Fruit fly (Drosophila melanogaster) whole organism, larva: ENCODE data around the gene AP-2mu.

ENCODE experiments used
- noc ChIP-seq: fragments of 200-800 bp; sonication (Bioruptor generic); optimal IDR thresholded peaks from 3 replicates; lab custom pipeline; 2019; ENCODE audit warnings: missing biosample characterization, mild to moderate bottlenecking, missing genetic modification characterization, moderate library complexity

AP-2mu gene

DNA sequence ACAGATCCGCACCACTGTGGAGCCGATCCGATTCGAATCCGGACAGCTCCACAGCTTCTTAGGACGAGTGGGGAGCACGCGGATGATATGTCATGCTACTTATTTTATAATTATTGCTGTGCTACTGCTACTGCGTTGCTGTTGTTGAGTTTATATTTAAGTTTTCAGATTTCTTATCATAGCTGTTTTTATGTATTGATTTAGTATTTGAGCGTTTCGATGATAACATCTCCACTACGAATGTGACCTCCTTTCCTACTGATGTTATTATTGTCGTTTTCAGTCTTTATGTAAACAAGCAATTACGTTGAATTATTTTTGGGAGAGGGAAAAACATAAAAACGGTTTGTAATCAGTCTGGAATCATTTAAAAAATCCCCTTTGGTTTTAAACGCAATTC is 6.2 kb upstream of the AP-2mu start:
- TF ChIP-seq noc (tag; lab: Kevin White, UChicago) = no peak

DNA sequence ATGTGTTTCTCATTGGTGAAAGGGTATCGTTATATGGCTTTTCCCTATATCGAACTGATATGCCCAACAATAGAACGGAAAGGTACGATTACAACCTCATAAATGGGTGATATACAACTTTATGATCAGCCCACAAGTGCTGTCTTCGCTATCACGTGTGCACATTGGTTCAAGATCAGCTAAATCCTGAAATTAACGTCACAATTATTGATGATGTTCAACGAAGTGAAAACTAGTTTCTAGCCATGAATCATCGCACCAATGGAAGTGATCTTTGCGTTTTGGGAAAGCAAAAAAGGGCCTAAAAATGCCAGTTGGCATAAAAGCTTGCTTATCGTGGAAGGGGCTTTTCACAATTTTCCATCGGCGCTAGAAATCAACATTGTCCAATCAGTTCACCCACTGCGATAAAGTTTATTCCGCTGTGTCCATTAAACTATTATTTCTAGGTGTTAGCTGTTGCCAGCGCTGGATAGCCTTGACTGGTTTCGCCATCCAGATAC is 2.4 kb downstream of the AP-2mu start, which contains the start of gene CG7054:
TSS of gene CG7054 (plus strand) at position 375 of the 503 bp plus-strand sequence.
- peak; percentile 73 for TF ChIP-seq noc (tag; lab: Kevin White, UChicago)

DNA sequence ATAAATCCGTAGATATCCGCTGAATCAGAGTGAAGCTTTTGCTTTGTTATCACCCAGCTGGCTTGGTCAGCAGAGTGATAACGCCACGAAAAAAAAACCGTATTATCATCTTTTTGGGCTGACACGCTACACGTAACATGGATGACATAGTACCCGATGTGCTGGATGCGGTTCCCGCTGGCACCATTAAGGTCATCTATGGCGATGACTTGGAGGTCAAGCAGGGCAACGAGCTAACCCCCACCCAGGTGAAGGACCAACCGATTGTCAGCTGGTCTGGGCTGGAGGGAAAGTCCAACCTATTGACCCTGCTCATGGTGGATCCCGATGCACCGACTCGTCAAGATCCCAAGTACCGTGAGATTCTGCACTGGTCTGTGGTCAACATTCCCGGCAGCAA is 2.9 kb downstream of the AP-2mu start:
- no peak for TF ChIP-seq noc (tag; lab: Kevin White, UChicago)

DNA sequence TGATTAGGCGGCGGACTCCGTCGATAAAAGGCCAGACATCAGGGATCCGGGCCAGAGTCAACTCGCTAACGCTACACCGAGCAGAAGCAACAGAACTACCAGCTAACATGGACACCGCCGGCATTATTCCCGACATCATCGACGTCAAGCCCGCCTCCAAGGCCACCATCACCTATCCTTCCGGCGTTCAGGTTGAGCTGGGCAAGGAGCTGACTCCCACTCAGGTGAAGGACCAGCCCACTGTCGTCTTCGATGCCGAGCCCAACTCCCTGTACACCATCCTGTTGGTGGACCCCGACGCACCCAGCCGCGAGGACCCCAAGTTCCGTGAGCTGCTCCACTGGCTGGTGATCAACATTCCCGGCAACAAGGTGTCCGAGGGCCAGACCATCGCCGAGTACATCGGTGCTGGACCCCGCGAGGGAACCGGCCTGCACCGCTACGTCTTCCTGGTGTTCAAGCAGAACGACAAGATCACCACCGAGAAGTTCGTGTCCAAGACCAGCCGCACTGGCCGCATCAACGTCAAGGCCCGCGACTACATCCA is 3.8 kb downstream of the AP-2mu start, which contains the start of gene Pebp1:
TSS of gene Pebp1 (plus strand) at position 51 of the 547 bp plus-strand sequence.
- TF ChIP-seq noc (tag; lab: Kevin White, UChicago) = no peak

DNA sequence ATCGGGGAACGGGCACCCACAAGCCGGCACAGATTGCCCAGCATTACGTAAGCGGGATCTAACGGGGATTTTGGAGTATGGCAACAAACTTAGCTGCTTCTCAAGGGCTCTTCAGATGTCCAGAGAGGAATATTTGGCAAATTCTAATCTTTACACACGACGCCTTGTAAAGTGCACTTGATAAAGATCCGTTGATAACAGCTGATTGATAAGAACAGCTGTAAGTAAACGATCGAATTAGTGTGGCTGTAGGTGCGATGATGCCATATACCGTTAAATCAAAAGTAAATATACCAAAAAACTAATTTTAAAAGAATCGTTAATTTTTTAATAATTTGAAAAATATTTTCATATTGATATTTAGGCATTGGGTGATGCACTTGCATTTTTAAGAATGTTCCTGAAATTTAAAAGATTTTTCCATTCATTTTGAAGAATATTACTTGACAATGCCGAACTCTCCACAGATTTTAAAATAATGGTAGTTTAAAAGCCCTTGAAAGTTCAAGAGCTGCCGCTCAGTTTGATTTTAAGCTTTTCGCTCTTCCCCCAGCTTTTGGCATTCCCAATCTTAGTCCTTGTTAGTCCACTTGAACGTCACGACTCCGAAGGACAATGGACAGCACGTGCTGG is 5.8 kb downstream of the AP-2mu start, which contains the start of the genes CG5377 and Nrx-1:
TSS of gene CG5377 (minus strand) at position 219 of the 633 bp plus-strand sequence.
TSS of gene Nrx-1 (plus strand) at position 574 of the 633 bp plus-strand sequence.
- TF ChIP-seq noc (tag; lab: Kevin White, UChicago) = no peak

DNA sequence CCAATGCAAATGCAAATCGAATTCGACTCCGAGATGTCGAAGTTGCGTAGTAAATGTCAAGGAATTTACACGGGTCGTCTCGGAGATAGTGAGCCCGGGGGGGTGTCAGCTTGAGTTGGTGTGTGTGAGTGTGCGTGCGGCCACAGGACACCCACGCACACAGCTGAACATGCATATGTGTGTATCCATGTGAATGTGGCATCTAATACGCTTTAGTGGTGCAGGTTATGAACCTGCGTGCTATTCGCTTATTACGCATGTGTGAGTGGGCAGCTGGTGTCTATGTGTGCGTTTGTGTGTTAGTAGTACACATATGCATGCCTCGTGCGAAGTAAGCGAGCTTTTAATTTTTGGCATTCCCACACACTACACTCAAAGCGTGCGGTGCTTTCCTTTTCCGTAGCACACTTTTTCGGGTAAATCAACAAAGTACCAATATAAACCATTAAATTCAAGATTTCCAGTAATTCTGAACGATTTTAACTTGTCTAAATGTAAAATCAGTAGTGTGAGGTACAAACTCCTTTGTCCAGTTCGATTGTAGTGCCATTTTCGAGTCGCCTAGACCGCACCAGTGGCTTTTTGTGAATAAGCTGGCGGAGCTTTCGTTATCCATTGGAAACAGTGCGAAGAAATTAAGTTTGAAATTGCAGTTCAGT is 6.7 kb downstream of the AP-2mu start:
- TF ChIP-seq noc (tag; lab: Kevin White, UChicago) = peak; percentile 54

DNA sequence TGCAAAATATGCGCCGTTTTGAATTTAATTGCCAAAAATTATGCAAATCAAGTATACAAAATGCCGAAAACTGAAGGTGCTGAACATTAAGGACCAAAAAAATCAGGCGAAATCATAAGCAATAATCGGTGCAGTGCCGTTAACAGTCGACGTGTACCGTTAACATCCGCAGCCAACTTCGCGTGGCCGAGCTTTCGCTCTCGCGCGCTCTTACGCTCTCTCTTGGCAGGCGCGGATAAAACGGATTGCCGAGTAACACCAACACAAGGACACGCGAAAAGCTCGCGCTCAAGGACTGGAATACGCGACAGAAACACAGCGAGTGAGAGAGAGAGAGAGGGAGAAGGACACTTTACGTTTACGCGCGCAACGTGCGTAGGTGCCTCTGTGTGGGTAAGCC is 7.8 kb downstream of the AP-2mu start:
- TF ChIP-seq noc (tag; lab: Kevin White, UChicago) = no peak

DNA sequence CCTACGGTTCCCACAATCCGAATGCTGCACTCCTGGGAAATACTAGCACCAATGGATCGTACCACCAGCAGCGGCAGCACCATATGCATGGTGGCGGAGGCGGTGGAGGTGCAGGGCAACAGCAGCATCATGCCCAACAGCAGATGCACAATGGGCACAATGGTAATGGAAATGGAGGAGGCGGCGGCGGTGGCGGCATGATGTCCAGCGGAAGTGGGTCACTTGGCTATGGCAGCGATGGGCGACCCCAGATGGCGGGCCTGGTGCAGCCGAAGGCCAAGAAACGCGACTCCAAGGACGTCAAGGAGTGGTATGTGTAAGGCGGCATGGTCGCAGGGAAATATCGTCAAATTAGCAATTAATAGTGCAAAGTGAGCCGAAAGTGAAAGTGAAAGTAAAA is 21.3 kb downstream of the AP-2mu start:
- TF ChIP-seq noc (tag; lab: Kevin White, UChicago) = no peak

DNA sequence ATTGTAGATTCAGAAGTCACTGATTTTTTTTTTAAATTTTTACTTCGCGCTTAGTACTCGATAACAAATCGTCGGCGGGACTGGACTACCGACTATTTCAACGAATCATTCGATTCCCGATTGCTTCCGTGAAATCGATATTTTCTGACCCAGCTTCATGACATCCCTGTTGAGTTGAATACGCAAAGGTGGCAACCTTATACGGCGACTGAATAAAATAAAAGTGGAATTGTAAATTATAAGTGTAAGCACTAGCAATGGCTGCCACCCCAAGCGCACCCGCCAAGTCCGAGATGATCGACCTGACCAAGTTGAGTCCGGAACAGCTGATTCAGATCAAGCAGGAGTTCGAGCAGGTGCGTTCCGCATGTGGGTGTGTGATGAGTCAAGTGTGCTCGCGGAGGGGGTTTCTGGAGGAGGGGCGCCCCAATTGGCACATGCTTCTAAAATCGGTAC is 24.8 kb downstream of the AP-2mu start, which contains the start of gene Pfdn5:
TSS of gene Pfdn5 (plus strand) at position 3 of the 456 bp plus-strand sequence.
- TF ChIP-seq noc (tag; lab: Kevin White, UChicago) = no peak

DNA sequence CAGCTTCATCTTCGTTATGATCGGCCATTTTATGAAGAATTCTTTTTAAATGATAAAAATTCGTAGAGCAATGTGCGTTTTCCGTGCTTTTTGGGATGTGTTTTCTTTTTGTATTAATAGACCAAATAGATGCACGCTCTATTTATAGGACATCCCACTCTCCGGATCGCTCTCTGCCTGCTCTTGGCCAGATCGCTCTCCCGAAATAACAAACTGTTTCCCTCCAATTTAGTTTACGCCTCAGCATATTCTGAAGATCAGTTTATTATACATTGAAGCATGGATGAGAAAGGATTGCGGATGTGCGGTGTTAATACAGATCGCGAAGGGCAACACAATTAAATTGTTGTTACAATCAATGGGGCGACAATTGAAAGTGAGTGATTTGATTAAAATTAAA is 26.6 kb downstream of the AP-2mu start, which contains the start of gene CG5376:
TSS of gene CG5376 (minus strand) at position 101 of the 400 bp plus-strand sequence.
- no peak for TF ChIP-seq noc (tag; lab: Kevin White, UChicago)

DNA sequence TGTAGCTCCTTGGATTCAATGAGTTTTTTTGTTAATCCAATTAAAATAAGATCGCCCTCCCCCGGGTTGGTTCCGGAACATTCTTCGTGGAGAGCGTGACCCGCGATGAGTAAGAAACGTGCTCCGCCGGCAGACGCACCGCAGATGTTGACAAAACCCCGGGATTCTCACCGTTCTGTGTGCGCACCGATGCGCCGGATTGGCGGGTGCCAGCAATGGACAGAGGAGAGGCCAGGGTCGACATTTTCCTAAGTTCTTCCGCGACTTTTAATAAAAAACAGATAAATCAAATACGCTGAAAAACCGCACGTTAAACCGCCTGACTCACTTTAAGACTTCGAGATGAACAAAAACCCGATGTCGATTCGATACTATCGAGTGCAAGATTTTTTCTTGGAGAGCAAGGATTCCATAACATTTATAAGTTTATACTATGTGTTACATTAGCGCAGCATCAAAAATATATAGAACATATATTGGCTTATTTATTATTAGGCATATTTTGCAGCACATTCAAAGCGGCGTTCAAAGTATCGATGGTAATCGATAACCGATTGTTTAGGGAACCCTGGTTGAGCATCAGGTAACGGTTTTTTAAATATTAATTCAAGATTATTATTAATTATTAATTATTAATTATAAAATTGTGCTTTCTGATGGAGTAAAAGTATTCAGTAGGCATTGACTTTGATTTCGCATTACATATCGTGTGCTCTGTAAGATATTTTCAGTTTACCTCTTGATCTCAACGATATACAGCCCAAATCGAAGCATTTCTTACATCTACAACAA is 29.0 kb downstream of the AP-2mu start, which contains the start of the genes CCT1 and tHMG1:
TSS of gene CCT1 (minus strand) at position 352 of the 792 bp plus-strand sequence.
TSS of gene tHMG1 (plus strand) at position 742 of the 792 bp plus-strand sequence.
- TF ChIP-seq noc (tag; lab: Kevin White, UChicago) = no peak

DNA sequence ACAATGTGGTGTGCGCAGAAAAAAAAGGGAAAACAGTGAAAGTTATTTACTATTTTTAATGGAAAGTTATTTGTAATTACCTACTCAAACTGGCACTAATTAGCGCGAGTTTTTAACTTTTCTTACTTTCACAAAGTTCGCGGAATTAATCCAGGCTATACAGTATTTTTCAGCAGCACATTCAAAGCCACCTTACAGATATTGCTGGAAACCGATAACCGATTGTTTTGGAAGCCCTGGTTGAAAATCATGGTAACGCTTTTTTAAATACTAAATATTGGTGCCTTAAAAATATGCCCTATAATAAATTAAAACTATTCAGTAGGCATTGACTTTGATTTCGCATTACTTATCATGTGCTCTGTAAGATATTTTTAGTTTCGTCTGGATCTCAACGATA is 30.5 kb downstream of the AP-2mu start, which contains the start of gene tHMG2:
TSS of gene tHMG2 (plus strand) at position 187 of the 400 bp plus-strand sequence.
- TF ChIP-seq noc (tag; lab: Kevin White, UChicago) = no peak

DNA sequence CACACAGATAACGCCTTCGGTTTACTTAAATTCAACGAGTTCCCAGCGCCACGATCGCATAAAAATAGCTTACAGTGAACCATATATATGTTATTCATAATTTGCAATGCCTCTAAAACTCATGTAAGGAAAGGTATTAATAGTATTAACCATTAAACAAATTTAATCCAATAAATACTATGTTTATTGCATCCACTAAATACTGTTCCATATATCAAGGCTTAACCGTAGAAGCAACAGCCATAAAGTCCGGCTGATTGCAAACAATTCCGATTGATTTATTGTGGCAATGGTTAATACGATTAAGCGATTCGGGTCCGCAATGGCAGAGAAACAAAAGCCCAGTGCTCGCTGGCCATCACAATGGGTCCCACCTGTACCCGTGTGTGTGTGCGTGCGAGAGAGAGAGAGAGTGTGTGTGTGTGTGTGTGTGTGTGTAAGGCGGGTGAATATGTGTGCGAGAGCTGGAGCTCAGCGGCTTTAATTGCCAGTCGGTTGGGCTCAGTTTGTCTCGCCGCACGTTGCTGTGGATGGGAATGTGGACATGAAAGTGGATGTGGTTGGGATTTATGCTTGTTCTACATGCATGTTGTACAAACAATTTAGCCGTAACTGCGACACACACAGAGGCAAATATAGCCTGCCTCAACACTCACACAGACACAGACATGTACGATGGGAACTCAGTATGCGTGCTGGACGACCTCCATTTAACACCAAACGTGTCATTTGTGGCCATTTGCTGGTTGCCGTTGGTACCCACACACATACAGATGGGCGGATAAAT is 32.5 kb downstream of the AP-2mu start:
- peak; percentile 68 for TF ChIP-seq noc (tag; lab: Kevin White, UChicago)

DNA sequence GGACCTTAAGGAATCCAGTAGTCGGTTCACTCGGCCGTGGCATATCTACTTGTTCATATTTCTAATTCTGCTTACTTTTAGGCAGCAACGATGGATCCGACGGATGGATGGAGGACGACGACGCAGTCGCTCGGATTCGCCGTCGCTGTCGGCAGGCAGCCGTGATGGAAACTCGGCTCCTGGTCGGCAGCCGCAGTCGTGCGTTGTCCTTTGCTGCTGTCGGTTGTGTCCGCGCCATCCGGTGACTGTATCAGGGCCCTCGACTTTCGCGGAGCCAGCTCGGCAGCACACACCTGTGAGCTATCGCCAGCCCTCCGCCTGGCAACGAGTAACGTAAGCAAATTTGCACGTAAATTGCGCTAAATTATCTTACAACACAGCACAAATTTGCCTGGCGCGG is 34.8 kb downstream of the AP-2mu start, which contains the start of gene Octbeta1R:
TSS of gene Octbeta1R (plus strand) at position 191 of the 400 bp plus-strand sequence.
- TF ChIP-seq noc (tag; lab: Kevin White, UChicago) = no peak
